Fruit fly (Drosophila melanogaster) whole organism, wandering third instar larva: Measurements from ENCODE around the gene CG5217.

Source experiments
- Abd-B ChIP-seq: fragments of >200 bp; optimal IDR thresholded peaks from 2 replicates; lab custom pipeline; 2017; ENCODE audit warnings: missing biosample characterization, missing genetic modification characterization
- CG32264 ChIP-seq: fragments of 200-800 bp; sonication (Bioruptor generic); optimal IDR thresholded peaks from 2 replicates; lab custom pipeline; 2016; ENCODE audit warnings: missing biosample characterization, missing genetic modification characterization
- CG9705 ChIP-seq: fragments of 200-800 bp; sonication (Bioruptor generic); optimal IDR thresholded peaks from 2 replicates; lab custom pipeline; 2018; ENCODE audit warnings: missing biosample characterization, mild to moderate bottlenecking, missing genetic modification characterization
- CrebA ChIP-seq: fragments of 200-800 bp; sonication (Bioruptor generic); optimal IDR thresholded peaks from 2 replicates; lab custom pipeline; 2016; ENCODE audit warnings: missing biosample characterization, mild to moderate bottlenecking, missing genetic modification characterization, borderline replicate concordance
- Dfd ChIP-seq: fragments of >200 bp; optimal IDR thresholded peaks from 2 replicates; lab custom pipeline; 2017; ENCODE audit warnings: missing biosample characterization, missing genetic modification characterization
- Dif ChIP-seq: fragments of 200-275, 200-300 bp; sonication (Bioruptor generic); optimal IDR thresholded peaks from 2 replicates; lab custom pipeline; 2018; ENCODE audit warnings: missing biosample characterization, missing genetic modification characterization; ENCODE audit not compliant: partially characterized antibody
- GATAd ChIP-seq: sonication (Bioruptor generic); optimal IDR thresholded peaks from 2 replicates; lab custom pipeline; 2016; ENCODE audit warnings: missing biosample characterization, missing genetic modification characterization
- HLH106 ChIP-seq: fragments of 200-800 bp; optimal IDR thresholded peaks from 3 replicates; lab custom pipeline; 2019; ENCODE audit warnings: missing biosample characterization, mild to moderate bottlenecking, missing genetic modification characterization, moderate library complexity
- Hnf4 ChIP-seq: fragments of 200-800 bp; sonication (Bioruptor generic); optimal IDR thresholded peaks from 2 replicates; lab custom pipeline; 2016; ENCODE audit warnings: missing biosample characterization, mild to moderate bottlenecking, missing genetic modification characterization
- Hr78 ChIP-seq: fragments of >200 bp; optimal IDR thresholded peaks from 2 replicates; lab custom pipeline; 2017; ENCODE audit warnings: missing biosample characterization, missing genetic modification characterization
- Hr83 ChIP-seq: fragments of 200-300 bp; sonication (Bioruptor generic); optimal IDR thresholded peaks from 2 replicates; lab custom pipeline; 2016; ENCODE audit warnings: missing biosample characterization, mild to moderate bottlenecking, missing genetic modification characterization, moderate library complexity; ENCODE audit not compliant: poor library complexity, severe bottlenecking
- Jra ChIP-seq: sonication (Bioruptor generic); optimal IDR thresholded peaks from 2 replicates; lab custom pipeline; 2016; ENCODE audit warnings: missing biosample characterization, missing genetic modification characterization
- Mio ChIP-seq: sonication (Bioruptor generic); optimal IDR thresholded peaks from 2 replicates; lab custom pipeline; 2016; ENCODE audit warnings: missing biosample characterization, missing genetic modification characterization
- Myc ChIP-seq: fragments of >200 bp; optimal IDR thresholded peaks from 2 replicates; lab custom pipeline; 2017
- N ChIP-seq: fragments of >200 bp; optimal IDR thresholded peaks from 2 replicates; lab custom pipeline; 2018; ENCODE audit warnings: missing biosample characterization, missing external identifiers, missing genetic modification characterization
- OdsH ChIP-seq: fragments of 200-800 bp; sonication (Bioruptor generic); optimal IDR thresholded peaks from 2 replicates; lab custom pipeline; 2016; ENCODE audit warnings: missing biosample characterization, mild to moderate bottlenecking, missing genetic modification characterization
- Rel ChIP-seq, 2 experiments: fragments of 200-800 bp; sonication (Bioruptor generic) in 1 of 2; optimal IDR thresholded peaks; 2 replicates in 1 of 2; 3 replicates in 1 of 2; lab custom pipeline; 2016 to 2019; ENCODE audit warnings: mild to moderate bottlenecking in 2 of 2, missing biosample characterization in 2 of 2, missing genetic modification characterization in 2 of 2, moderate library complexity in 1 of 2
- Sp1 ChIP-seq: fragments of 200-800 bp; sonication (Bioruptor generic); optimal IDR thresholded peaks from 3 replicates; lab custom pipeline; 2019; ENCODE audit warnings: missing biosample characterization, mild to moderate bottlenecking, missing genetic modification characterization, moderate library complexity
- Vsx2 ChIP-seq: fragments of 200-300, 225-300 bp; sonication (Bioruptor generic); optimal IDR thresholded peaks from 2 replicates; lab custom pipeline; 2018; ENCODE audit warnings: missing biosample characterization, missing genetic modification characterization; ENCODE audit not compliant: partially characterized antibody
- br ChIP-seq: fragments of 200-800 bp; sonication (Bioruptor generic); optimal IDR thresholded peaks from 2 replicates; lab custom pipeline; 2016; ENCODE audit warnings: missing biosample characterization, missing genetic modification characterization
- brk ChIP-seq: fragments of 200-800 bp; sonication (Bioruptor generic); optimal IDR thresholded peaks from 2 replicates; lab custom pipeline; 2016; ENCODE audit warnings: missing biosample characterization, mild to moderate bottlenecking, missing genetic modification characterization
- dl ChIP-seq, 2 experiments: fragments of 175-275, 200-275 bp in 1 of 2; fragments of 200-275 bp in 1 of 2; sonication (Bioruptor generic); optimal IDR thresholded peaks; lab custom pipeline; 2018; ENCODE audit warnings: mild to moderate bottlenecking in 2 of 2, missing biosample characterization in 2 of 2, missing genetic modification characterization in 2 of 2, moderate library complexity in 2 of 2; ENCODE audit not compliant: partially characterized antibody in 2 of 2, insufficient read depth in 1 of 2
- dmrt93B ChIP-seq: fragments of 200-800 bp; sonication (Bioruptor generic); optimal IDR thresholded peaks from 2 replicates; lab custom pipeline; 2018; ENCODE audit warnings: missing biosample characterization, mild to moderate bottlenecking, missing genetic modification characterization
- dsf ChIP-seq: sonication (Bioruptor generic); optimal IDR thresholded peaks from 2 replicates; lab custom pipeline; 2016; ENCODE audit warnings: missing biosample characterization, missing genetic modification characterization, borderline replicate concordance
- ey ChIP-seq: fragments of 200-800 bp; sonication (Bioruptor generic); optimal IDR thresholded peaks from 2 replicates; lab custom pipeline; 2016; ENCODE audit warnings: missing biosample characterization, missing genetic modification characterization
- foxo ChIP-seq, 2 experiments: fragments of 200-800 bp; sonication (Bioruptor generic); optimal IDR thresholded peaks; 2 replicates in 1 of 2; 3 replicates in 1 of 2; lab custom pipeline; 2016 to 2017; ENCODE audit warnings: missing biosample characterization in 2 of 2, missing genetic modification characterization in 2 of 2
- fru ChIP-seq: fragments of 200-800 bp; sonication (Bioruptor generic); optimal IDR thresholded peaks from 3 replicates; lab custom pipeline; 2016; ENCODE audit warnings: missing biosample characterization, mild to moderate bottlenecking, missing genetic modification characterization
- h ChIP-seq: fragments of 200-800 bp; sonication (Bioruptor generic); optimal IDR thresholded peaks from 3 replicates; lab custom pipeline; 2016; ENCODE audit warnings: missing biosample characterization, mild to moderate bottlenecking, missing genetic modification characterization
- jim ChIP-seq: fragments of 175-275, 200-325 bp; sonication (Bioruptor generic); optimal IDR thresholded peaks from 2 replicates; lab custom pipeline; 2016; ENCODE audit warnings: missing biosample characterization, mild to moderate bottlenecking, missing genetic modification characterization
- lola ChIP-seq: fragments of >200 bp; optimal IDR thresholded peaks from 2 replicates; lab custom pipeline; 2017; ENCODE audit warnings: missing biosample characterization, missing genetic modification characterization
- pan ChIP-seq: fragments of >200 bp; optimal IDR thresholded peaks from 2 replicates; lab custom pipeline; 2017
- psq ChIP-seq: fragments of 200-800 bp; sonication (Bioruptor generic); optimal IDR thresholded peaks from 3 replicates; lab custom pipeline; 2017; ENCODE audit warnings: missing biosample characterization, mild to moderate bottlenecking, missing genetic modification characterization, moderate library complexity
- rgr ChIP-seq: fragments of 200-800 bp; sonication (Bioruptor generic); optimal IDR thresholded peaks from 3 replicates; lab custom pipeline; 2016; ENCODE audit warnings: missing biosample characterization, mild to moderate bottlenecking, missing genetic modification characterization
- sage ChIP-seq: fragments of 200-800 bp; sonication (Bioruptor generic); optimal IDR thresholded peaks from 2 replicates; lab custom pipeline; 2016; ENCODE audit warnings: missing biosample characterization, mild to moderate bottlenecking, missing genetic modification characterization
- sv ChIP-seq: fragments of 200-800 bp; sonication (Bioruptor generic); optimal IDR thresholded peaks from 3 replicates; lab custom pipeline; 2016; ENCODE audit warnings: missing biosample characterization, missing genetic modification characterization
- tai ChIP-seq: sonication (Bioruptor generic); optimal IDR thresholded peaks from 2 replicates; lab custom pipeline; 2016; ENCODE audit warnings: missing biosample characterization, missing genetic modification characterization
- usp ChIP-seq: fragments of >200 bp; optimal IDR thresholded peaks from 2 replicates; lab custom pipeline; 2017; ENCODE audit warnings: missing biosample characterization, missing genetic modification characterization
- woc ChIP-seq: sonication (Bioruptor generic); optimal IDR thresholded peaks from 2 replicates; lab custom pipeline; 2016; ENCODE audit warnings: missing biosample characterization, mild to moderate bottlenecking, missing genetic modification characterization

The CG5217 gene

DNA sequence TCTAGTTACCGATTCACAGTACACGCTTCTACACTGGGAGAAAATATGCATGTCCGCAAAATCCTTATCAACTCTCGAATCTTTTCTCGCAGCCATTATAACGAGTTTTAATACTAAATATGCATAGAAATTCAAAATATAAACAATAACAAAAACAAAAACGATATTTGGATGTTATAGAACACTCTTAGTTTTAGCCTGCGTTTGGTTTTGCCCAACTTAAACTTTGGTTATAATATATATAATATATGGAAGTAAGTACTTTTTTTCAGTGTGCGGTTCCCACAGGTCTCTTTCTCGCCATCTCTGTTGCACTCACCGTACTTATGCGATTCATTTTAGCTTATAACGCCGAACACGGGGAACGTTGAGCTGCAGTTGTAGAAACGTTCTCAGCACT is 36.2 kb downstream of the CG5217 start, which contains the start of gene cry:
Gene cry, plus strand, starts transcription at position 377 of the 400 bp plus-strand sequence.
- TF ChIP-seq dmrt93B (peak; percentile 73), jim (GFP tag; lab: Kevin White, UChicago) (no peak), tai (peak; percentile 42), woc (GFP tag; lab: Kevin White, UChicago) (peak; percentile 35), Hr78 (GFP tag; lab: Kevin White, UChicago) (no peak), dsf (no peak), Rel (GFP tag; optimal IDR thresholded peaks at IDR 0.05; lab: Kevin White, UChicago) (no peak), Rel (tag; optimal IDR thresholded peaks at IDR 0.05; lab: Kevin White, UChicago) (no peak), Dfd (GFP tag; lab: Kevin White, UChicago) (no peak), Dif (GFP tag; lab: Kevin White, UChicago) (no peak), foxo (GFP tag; optimal IDR thresholded peaks at IDR 0.05; lab: Kevin White, UChicago) (peak in 1 of 2 experiments; percentile 79), Sp1 (GFP tag; lab: Kevin White, UChicago) (peak; percentile 73), sage (GFP tag; lab: Kevin White, UChicago) (no peak), br (GFP tag; lab: Kevin White, UChicago) (peak; percentile 61), Mio (GFP tag; lab: Kevin White, UChicago) (no peak), GATAd (GFP tag; lab: Kevin White, UChicago) (no peak), CG9705 (peak; percentile 49), HLH106 (tag; lab: Kevin White, UChicago) (peak; percentile 79), OdsH (GFP tag; lab: Kevin White, UChicago) (peak; percentile 74), CrebA (GFP tag; lab: Kevin White, UChicago) (no peak), CG32264 (GFP tag; lab: Kevin White, UChicago) (no peak), lola (no peak), dl (GFP tag; optimal IDR thresholded peaks at IDR 0.05; lab: Kevin White, UChicago; ENCODE audit: insufficient read depth in 1 of 2, partially characterized antibody in 2 of 2) (no peak), rgr (GFP tag; lab: Kevin White, UChicago) (peak; percentile 80), psq (GFP tag; lab: Kevin White, UChicago) (peak; percentile 78), Abd-B (GFP tag; lab: Kevin White, UChicago) (no peak), sv (GFP tag; lab: Kevin White, UChicago) (no peak), usp (GFP tag; lab: Kevin White, UChicago) (no peak), Hnf4 (peak; percentile 59), Vsx2 (GFP tag; lab: Kevin White, UChicago) (no peak), pan (lab: Kevin White, UChicago) (no peak), brk (peak; percentile 62), fru (GFP tag; lab: Kevin White, UChicago) (peak; percentile 81), Myc (no peak), Jra (no peak), ey (GFP tag; lab: Kevin White, UChicago) (peak; percentile 66), Hr83 (no peak), N (GFP tag; lab: Kevin White, UChicago) (no peak), h (GFP tag; lab: Kevin White, UChicago) (peak; percentile 83)
